Fruit fly (Drosophila melanogaster) whole organism, embryonic: ENCODE data around the gene Nepl12.

ENCODE experiments used
- Abd-B ChIP-seq: fragments of 200-800 bp; sonication (Bioruptor generic); optimal IDR thresholded peaks from 2 replicates; lab custom pipeline; 2018; ENCODE audit warnings: missing biosample characterization, mild to moderate bottlenecking, missing genetic modification characterization, moderate library complexity
- Ada2b ChIP-seq: fragments of 200-800 bp; sonication (Bioruptor generic); IDR thresholded peaks from 2 replicates; pipeline ENCODE4 v1.3.6; 2022; ENCODE audit warnings: missing biosample characterization, missing genetic modification characterization
- B-H1 ChIP-seq: fragments of 200-800 bp; sonication (Bioruptor generic); IDR thresholded peaks from 3 replicates; pipeline ENCODE4 v1.3.6; 2022; ENCODE audit warnings: missing biosample characterization, missing genetic modification characterization
- Bdp1 ChIP-seq: fragments of 200-800 bp; sonication (Bioruptor generic); optimal IDR thresholded peaks from 3 replicates; lab custom pipeline; 2016; ENCODE audit warnings: missing biosample characterization, missing genetic modification characterization
- CG10274 ChIP-seq: fragments of 200-800 bp; sonication (Bioruptor generic); optimal IDR thresholded peaks from 3 replicates; lab custom pipeline; 2017; ENCODE audit warnings: missing biosample characterization, mild to moderate bottlenecking, missing genetic modification characterization
- CG12391 ChIP-seq: fragments of 200-800 bp; sonication (Bioruptor generic); optimal IDR thresholded peaks from 3 replicates; lab custom pipeline; 2018; ENCODE audit warnings: missing biosample characterization, mild to moderate bottlenecking, missing genetic modification characterization, moderate library complexity
- CG12769 ChIP-seq: fragments of 200-800 bp; sonication (Bioruptor generic); optimal IDR thresholded peaks from 2 replicates; lab custom pipeline; 2019; ENCODE audit warnings: missing biosample characterization, mild to moderate bottlenecking, missing genetic modification characterization, moderate library complexity
- CG15514 ChIP-seq: fragments of 200-800 bp; sonication (Bioruptor generic); optimal IDR thresholded peaks from 3 replicates; lab custom pipeline; 2017; ENCODE audit warnings: missing biosample characterization, missing genetic modification characterization, mild to moderate bottlenecking, moderate library complexity, missing genetic modification reagents
- CG15601 ChIP-seq: fragments of 200-800 bp; sonication (Bioruptor generic); optimal IDR thresholded peaks from 3 replicates; lab custom pipeline; 2019; ENCODE audit warnings: missing biosample characterization, mild to moderate bottlenecking, missing genetic modification characterization, moderate library complexity
- CG1647 ChIP-seq: fragments of 200-800 bp; sonication (Bioruptor generic); optimal IDR thresholded peaks from 3 replicates; lab custom pipeline; 2016; ENCODE audit warnings: missing biosample characterization, missing genetic modification characterization
- CG17328 ChIP-seq: fragments of 200-800 bp; sonication (Bioruptor generic); IDR thresholded peaks from 2 replicates; pipeline ENCODE4 v1.3.6; 2022; ENCODE audit warnings: missing biosample characterization, missing genetic modification characterization
- CG17385 ChIP-seq: fragments of 200-800 bp; sonication (Bioruptor generic); optimal IDR thresholded peaks from 3 replicates; lab custom pipeline; 2018; ENCODE audit warnings: missing biosample characterization, mild to moderate bottlenecking, missing genetic modification characterization
- CG17912 ChIP-seq: fragments of 200-800 bp; sonication (Bioruptor generic); optimal IDR thresholded peaks from 2 replicates; lab custom pipeline; 2018; ENCODE audit warnings: missing biosample characterization, mild to moderate bottlenecking, missing genetic modification characterization
- CG2678 ChIP-seq: fragments of 200-800 bp; sonication (Bioruptor generic); optimal IDR thresholded peaks from 3 replicates; lab custom pipeline; 2019; ENCODE audit warnings: missing biosample characterization, mild to moderate bottlenecking, missing genetic modification characterization, moderate library complexity
- CG3065 ChIP-seq: fragments of 200-800 bp; sonication (Bioruptor generic); optimal IDR thresholded peaks from 2 replicates; lab custom pipeline; 2016; ENCODE audit warnings: missing biosample characterization, missing genetic modification characterization
- CG3281 ChIP-seq: fragments of 200-800 bp; sonication (Bioruptor generic); optimal IDR thresholded peaks from 3 replicates; lab custom pipeline; 2017; ENCODE audit warnings: missing biosample characterization, mild to moderate bottlenecking, missing genetic modification characterization
- CG5180 ChIP-seq: fragments of 200-800 bp; sonication (Bioruptor generic); optimal IDR thresholded peaks from 3 replicates; lab custom pipeline; 2017; ENCODE audit warnings: missing biosample characterization, missing genetic modification characterization, mild to moderate bottlenecking, moderate library complexity, missing genetic modification reagents
- CG6854 ChIP-seq: fragments of 200-800 bp; sonication (Bioruptor generic); optimal IDR thresholded peaks from 3 replicates; lab custom pipeline; 2017; ENCODE audit warnings: missing biosample characterization, mild to moderate bottlenecking, missing genetic modification characterization
- CG7786 ChIP-seq: fragments of 200-800 bp; sonication (Bioruptor generic); optimal IDR thresholded peaks from 2 replicates; lab custom pipeline; 2016; ENCODE audit warnings: missing biosample characterization, missing genetic modification characterization
- CHES-1-like ChIP-seq: fragments of 200-800 bp; sonication (Bioruptor generic); optimal IDR thresholded peaks from 2 replicates; lab custom pipeline; 2016; ENCODE audit warnings: missing biosample characterization, missing genetic modification characterization
- Deaf1 ChIP-seq: fragments of 200-800 bp; optimal IDR thresholded peaks from 3 replicates; lab custom pipeline; 2019; ENCODE audit warnings: missing biosample characterization, mild to moderate bottlenecking, missing genetic modification characterization, moderate library complexity
- Dip3 ChIP-seq: fragments of 200-800 bp; sonication (Bioruptor generic); optimal IDR thresholded peaks from 3 replicates; lab custom pipeline; 2016; ENCODE audit warnings: missing biosample characterization, missing genetic modification characterization
- Doc3 ChIP-seq: fragments of 200-800 bp; sonication (Bioruptor generic); IDR thresholded peaks from 3 replicates; pipeline ENCODE4 v1.3.6; 2022; ENCODE audit warnings: missing biosample characterization, missing genetic modification characterization; ENCODE audit not compliant: partially characterized antibody
- Fer3 ChIP-seq: fragments of 200-800 bp; sonication (Bioruptor generic); optimal IDR thresholded peaks from 2 replicates; lab custom pipeline; 2018; ENCODE audit warnings: missing biosample characterization, mild to moderate bottlenecking, missing genetic modification characterization, moderate library complexity
- HHEX ChIP-seq: fragments of 200-800 bp; sonication (Bioruptor generic); optimal IDR thresholded peaks from 3 replicates; lab custom pipeline; 2017; ENCODE audit warnings: missing biosample characterization, mild to moderate bottlenecking, missing genetic modification characterization, missing genetic modification reagents
- HLHmδ ChIP-seq: fragments of 200-800 bp; sonication (Bioruptor generic); optimal IDR thresholded peaks from 2 replicates; lab custom pipeline; 2018; ENCODE audit warnings: missing biosample characterization, mild to moderate bottlenecking, missing genetic modification characterization, moderate library complexity
- Hr51 ChIP-seq, 2 experiments: fragments of 200-800 bp; sonication (Bioruptor generic); optimal IDR thresholded peaks; 2 replicates in 1 of 2; 3 replicates in 1 of 2; lab custom pipeline; 2016 to 2018; ENCODE audit warnings: missing biosample characterization in 2 of 2, missing genetic modification characterization in 2 of 2, mild to moderate bottlenecking in 1 of 2, moderate library complexity in 1 of 2
- Meics ChIP-seq: fragments of 200-800 bp; sonication (Bioruptor generic); optimal IDR thresholded peaks from 2 replicates; lab custom pipeline; 2017; ENCODE audit warnings: missing biosample characterization, mild to moderate bottlenecking, missing genetic modification characterization
- Myb ChIP-seq: fragments of 200-800 bp; sonication (Bioruptor generic); optimal IDR thresholded peaks from 2 replicates; lab custom pipeline; 2016; ENCODE audit warnings: missing biosample characterization, missing genetic modification characterization
- Pdp1 ChIP-seq, 2 experiments: fragments of 200-800 bp; sonication (Bioruptor generic); optimal IDR thresholded peaks; 3 replicates each; lab custom pipeline; 2016; ENCODE audit warnings: missing biosample characterization in 2 of 2, missing genetic modification characterization in 2 of 2, mild to moderate bottlenecking in 1 of 2, moderate library complexity in 1 of 2
- Ptx1 ChIP-seq: fragments of 200-800 bp; sonication (Bioruptor generic); IDR thresholded peaks from 2 replicates; pipeline ENCODE4 v1.3.6; 2022; ENCODE audit warnings: missing biosample characterization, missing genetic modification characterization
- Sox100B ChIP-seq: fragments of 200-800 bp; sonication (Bioruptor generic); optimal IDR thresholded peaks from 3 replicates; lab custom pipeline; 2018; ENCODE audit warnings: missing biosample characterization, mild to moderate bottlenecking, missing genetic modification characterization
- Sox102F ChIP-seq: fragments of 200-800 bp; sonication (Bioruptor generic); optimal IDR thresholded peaks from 2 replicates; lab custom pipeline; 2018; ENCODE audit warnings: missing biosample characterization, mild to moderate bottlenecking, missing genetic modification characterization, moderate library complexity
- Vsx1 ChIP-seq: fragments of 200-800 bp; sonication (Bioruptor generic); optimal IDR thresholded peaks from 2 replicates; lab custom pipeline; 2017; ENCODE audit warnings: missing biosample characterization, mild to moderate bottlenecking, missing genetic modification characterization, missing genetic modification reagents
- Xrp1 ChIP-seq: fragments of 200-800 bp; sonication (Bioruptor generic); IDR thresholded peaks from 2 replicates; pipeline ENCODE4 v1.3.6; 2022; ENCODE audit warnings: missing biosample characterization, missing genetic modification characterization
- abd-A ChIP-seq: fragments of 200-800 bp; sonication (Bioruptor generic); optimal IDR thresholded peaks from 3 replicates; lab custom pipeline; 2019; ENCODE audit warnings: missing biosample characterization, mild to moderate bottlenecking, missing genetic modification characterization, moderate library complexity
- al ChIP-seq: fragments of 200-800 bp; sonication (Bioruptor generic); IDR thresholded peaks from 2 replicates; pipeline ENCODE4 v1.3.6; 2022; ENCODE audit warnings: missing biosample characterization, missing genetic modification characterization
- ato ChIP-seq: fragments of 200-800 bp; sonication (Bioruptor generic); IDR thresholded peaks from 2 replicates; pipeline ENCODE4 v1.3.6; 2022; ENCODE audit warnings: missing biosample characterization, missing genetic modification characterization; ENCODE audit not compliant: partially characterized antibody
- caup ChIP-seq: fragments of 200-800 bp; sonication (Bioruptor generic); optimal IDR thresholded peaks from 3 replicates; lab custom pipeline; 2017; ENCODE audit warnings: missing biosample characterization, mild to moderate bottlenecking, missing genetic modification characterization, moderate library complexity; ENCODE audit not compliant: severe bottlenecking
- ems ChIP-seq: fragments of 200-800 bp; sonication (Bioruptor generic); optimal IDR thresholded peaks from 3 replicates; lab custom pipeline; 2016; ENCODE audit warnings: missing biosample characterization, missing genetic modification characterization
- gro ChIP-seq: fragments of 200-800 bp; sonication (Bioruptor generic); optimal IDR thresholded peaks from 2 replicates; lab custom pipeline; 2016; ENCODE audit warnings: missing biosample characterization, missing genetic modification characterization
- knrl ChIP-seq: fragments of 200-800 bp; sonication (Bioruptor generic); IDR thresholded peaks from 3 replicates; pipeline ENCODE4 v1.3.6; 2022; ENCODE audit warnings: missing biosample characterization, missing genetic modification characterization; ENCODE audit not compliant: partially characterized antibody
- mirr ChIP-seq: fragments of 200-800 bp; sonication (Bioruptor generic); optimal IDR thresholded peaks from 3 replicates; lab custom pipeline; 2018; ENCODE audit warnings: missing biosample characterization, mild to moderate bottlenecking, missing genetic modification characterization
- pho ChIP-seq: fragments of 200-800 bp; sonication (Bioruptor generic); optimal IDR thresholded peaks from 2 replicates; lab custom pipeline; 2016; ENCODE audit warnings: missing biosample characterization, missing genetic modification characterization
- pzg ChIP-seq: fragments of 200-800 bp; sonication (Bioruptor generic); optimal IDR thresholded peaks from 3 replicates; lab custom pipeline; 2018; ENCODE audit warnings: missing biosample characterization, mild to moderate bottlenecking, missing genetic modification characterization, moderate library complexity
- schlank ChIP-seq: fragments of 200-800 bp; sonication (Bioruptor generic); optimal IDR thresholded peaks from 2 replicates; lab custom pipeline; 2018; ENCODE audit warnings: missing biosample characterization, mild to moderate bottlenecking, missing genetic modification characterization
- shn ChIP-seq: fragments of 200-800 bp; sonication (Bioruptor generic); optimal IDR thresholded peaks from 3 replicates; lab custom pipeline; 2016; ENCODE audit warnings: missing biosample characterization, missing genetic modification characterization
- unpg ChIP-seq: fragments of 200-800 bp; sonication (Bioruptor generic); optimal IDR thresholded peaks from 3 replicates; lab custom pipeline; 2018; ENCODE audit warnings: missing biosample characterization, mild to moderate bottlenecking, missing genetic modification characterization, moderate library complexity
- zf30C ChIP-seq: fragments of 200-800 bp; sonication (Bioruptor generic); optimal IDR thresholded peaks from 3 replicates; lab custom pipeline; 2018; ENCODE audit warnings: missing biosample characterization, mild to moderate bottlenecking, missing genetic modification characterization

Nepl12 gene

DNA sequence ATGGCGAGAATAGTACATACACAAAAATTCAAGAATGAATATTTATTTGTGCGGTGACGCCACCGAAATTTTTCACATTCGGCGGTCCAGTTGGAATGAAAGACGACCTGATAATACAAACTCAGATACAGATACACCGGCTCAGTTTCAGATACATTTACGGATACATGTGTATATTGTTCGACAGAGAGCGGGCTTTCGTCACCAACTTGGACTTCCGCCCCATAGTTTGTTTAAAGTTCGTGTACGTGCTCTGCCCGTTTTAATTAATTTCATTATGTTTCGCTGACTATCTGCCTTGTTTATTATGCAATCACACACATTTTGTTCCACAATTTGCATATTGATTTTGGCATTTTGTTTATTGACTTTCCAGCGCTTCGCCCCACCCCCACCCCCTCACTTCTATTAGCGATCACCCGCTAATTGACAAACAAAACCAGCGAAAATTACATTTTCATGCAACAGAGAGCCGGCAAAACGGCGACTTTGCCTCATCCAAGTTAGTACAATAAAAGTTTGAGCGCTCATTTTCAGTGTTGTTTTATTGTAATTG is 25.9 kb downstream of the Nepl12 start (continued):
- peak; percentile 3 for TF ChIP-seq abd-A (tag; lab: Kevin White, UChicago)
- TF ChIP-seq CG3065 (GFP tag; lab: Kevin White, UChicago), result no peak
- TF ChIP-seq Sox102F, result peak; percentile 17
- no peak for TF ChIP-seq B-H1 (GFP tag; lab: Robert Waterston, UW)
- TF ChIP-seq pho (GFP tag; lab: Kevin White, UChicago), result peak; percentile 44
- TF ChIP-seq pzg (GFP tag; lab: Kevin White, UChicago), result no peak
- TF ChIP-seq ato (GFP tag; lab: Robert Waterston, UW), result no peak
- peak; percentile 2 for TF ChIP-seq Myb (GFP tag; lab: Kevin White, UChicago)
- no peak for TF ChIP-seq Ada2b
- TF ChIP-seq Vsx1 (GFP tag; lab: Kevin White, UChicago), result peak; percentile 22
- no peak for TF ChIP-seq Deaf1 (tag; lab: Kevin White, UChicago)
- peak; percentile 93 for TF ChIP-seq Meics (GFP tag; lab: Kevin White, UChicago)
- peak; percentile 86 for TF ChIP-seq mirr (GFP tag; lab: Kevin White, UChicago)
- peak; percentile 33 for TF ChIP-seq CG1647 (GFP tag; lab: Kevin White, UChicago)
- TF ChIP-seq schlank (tag; lab: Kevin White, UChicago), result peak; percentile 28
- peak; percentile 31 for TF ChIP-seq gro (GFP tag; lab: Kevin White, UChicago)
- peak; percentile 42 for TF ChIP-seq CHES-1-like (GFP tag; lab: Kevin White, UChicago)
- TF ChIP-seq Bdp1, result peak; percentile 5
- peak; percentile 46 for TF ChIP-seq CG2678 (tag; lab: Kevin White, UChicago)
- no peak for TF ChIP-seq CG17328 (GFP tag; lab: Robert Waterston, UW)
- peak; percentile 30 for TF ChIP-seq CG15514 (GFP tag; lab: Kevin White, UChicago)
- TF ChIP-seq Xrp1 (GFP tag; lab: Robert Waterston, UW), result no peak
- peak; percentile 15 for TF ChIP-seq CG17912 (GFP tag; lab: Kevin White, UChicago)
- TF ChIP-seq Ptx1 (GFP tag; lab: Robert Waterston, UW), result no peak
- no peak for TF ChIP-seq HLHmδ (GFP tag; lab: Kevin White, UChicago)
- TF ChIP-seq Hr51 (GFP tag; optimal IDR thresholded peaks at IDR 0.05; lab: Kevin White, UChicago), result peak in 1 of 2 experiments; percentile 23
- TF ChIP-seq CG12391 (tag; lab: Kevin White, UChicago), result no peak
- no peak for TF ChIP-seq knrl
- TF ChIP-seq caup (GFP tag; lab: Kevin White, UChicago), result peak; percentile 73
- TF ChIP-seq CG12769 (tag; lab: Kevin White, UChicago), result peak; percentile 57
- peak; percentile 8 to 91 for TF ChIP-seq Pdp1 (GFP tag; optimal IDR thresholded peaks at IDR 0.05; lab: Kevin White, UChicago)
- peak; percentile 45 for TF ChIP-seq CG5180
- TF ChIP-seq unpg (GFP tag; lab: Kevin White, UChicago), result peak; percentile 35
- TF ChIP-seq Fer3, result peak; percentile 39
- peak; percentile 67 for TF ChIP-seq HHEX (GFP tag; lab: Kevin White, UChicago)
- peak; percentile 4 for TF ChIP-seq CG15601 (tag; lab: Kevin White, UChicago)
- peak; percentile 59 for TF ChIP-seq CG3281 (GFP tag; lab: Kevin White, UChicago)
- no peak for TF ChIP-seq Doc3 (GFP tag; lab: Robert Waterston, UW)
- peak; percentile 16 for TF ChIP-seq CG7786
- peak; percentile 32 for TF ChIP-seq CG10274 (GFP tag; lab: Kevin White, UChicago)
- peak; percentile 22 for TF ChIP-seq CG6854
- peak; percentile 2 for TF ChIP-seq shn
- no peak for TF ChIP-seq zf30C (GFP tag; lab: Kevin White, UChicago)
- TF ChIP-seq Abd-B (GFP tag; lab: Kevin White, UChicago), result no peak
- no peak for TF ChIP-seq al
- peak; percentile 31 for TF ChIP-seq Sox100B (GFP tag; lab: Kevin White, UChicago)
- TF ChIP-seq ems (GFP tag; lab: Kevin White, UChicago), result no peak
- peak; percentile 15 for TF ChIP-seq Dip3
- peak; percentile 14 for TF ChIP-seq CG17385 (GFP tag; lab: Kevin White, UChicago)
